Fruit fly (Drosophila melanogaster): Measurements from ENCODE around the gene CG31093.

- TF ChIP-seq usp (GFP tag; optimal IDR thresholded peaks at IDR 0.05) (no peak), psq (optimal IDR thresholded peaks at IDR 0.05) (no peak), pan (optimal IDR thresholded peaks at IDR 0.05) (no peak), Dll (optimal IDR thresholded peaks at IDR 0.05) (no peak), EcR (GFP tag; optimal IDR thresholded peaks at IDR 0.05) (no peak), CG8478 (optimal IDR thresholded peaks at IDR 0.05) (no peak)
Measured at dm6 chr3R:25778205-25778604, 12.1 kb downstream of the CG31093 start, which contains the start of gene CG4956.

All from whole organism.